Fruit fly (Drosophila melanogaster): Measurements from ENCODE around the gene rngo.

dm6 chrX:16426478-16427052, 14.7 kb upstream of the rngo start:
- no peak for TF ChIP-seq Myc (optimal IDR thresholded peaks at IDR 0.05)
- no peak for TF ChIP-seq psq (optimal IDR thresholded peaks at IDR 0.05)
- TF ChIP-seq insv (optimal IDR thresholded peaks at IDR 0.05): no peak
- no peak for TF ChIP-seq ttk (optimal IDR thresholded peaks at IDR 0.05)

Data from Kc167 (cell line).